Worm (Caenorhabditis elegans) whole organism, L4 larva: ENCODE results near the gene W01G7.4.

Experiments
- T20F7.1 ChIP-seq: fragments of 200-800 bp; sonication (Bioruptor generic); optimal IDR thresholded peaks from 2 replicates; lab custom pipeline; 2018; ENCODE audit warnings: mild to moderate bottlenecking, missing genetic modification characterization, missing compliant biosample characterization
- lin-15B ChIP-seq: fragments of 150-350 bp; sonication (generic microtip); optimal IDR thresholded peaks from 3 replicates; lab custom pipeline; 2014; ENCODE audit warnings: missing biosample characterization, missing genetic modification characterization

DNA sequence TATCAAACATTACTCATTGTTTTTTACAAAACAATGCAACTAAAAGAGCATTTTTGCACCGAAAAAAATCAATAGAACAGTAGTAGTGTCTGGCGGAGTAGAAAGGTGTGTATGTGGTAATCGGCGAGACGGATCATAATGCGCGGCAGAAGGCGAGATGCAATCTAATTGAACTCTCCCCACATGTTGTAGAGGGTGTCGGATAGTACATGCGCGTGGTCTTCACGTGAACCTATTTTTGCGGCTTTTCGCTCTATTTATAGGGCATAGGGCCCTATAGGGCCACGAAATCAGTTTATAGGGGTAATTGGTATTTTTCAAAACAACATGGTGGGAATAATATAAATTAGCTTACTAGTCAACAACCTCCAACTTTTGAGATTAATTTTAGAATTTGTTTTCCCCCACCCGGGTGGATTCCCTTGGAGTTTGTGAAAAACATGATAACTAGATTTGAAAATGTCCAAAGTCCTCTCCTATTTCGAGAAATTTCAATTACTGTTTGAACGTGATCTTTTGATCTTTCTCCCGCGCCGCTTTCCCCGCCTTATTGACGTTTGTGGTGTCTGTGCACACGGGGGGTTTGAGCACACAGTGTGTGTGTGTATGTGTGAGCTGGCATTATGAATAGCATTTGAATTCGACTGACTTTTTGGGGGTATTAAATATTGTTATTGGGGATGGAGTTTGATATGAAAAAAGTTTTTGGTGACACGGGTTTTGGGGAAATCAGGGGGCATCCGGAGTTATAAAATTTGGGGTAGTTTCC lies 17.5 kb upstream of the W01G7.4 start:
- TF ChIP-seq T20F7.1 (GFP tag; lab: Kevin White, UChicago) (no peak), lin-15B (tag; lab: Kevin White, UChicago) (no peak)
